Worm (Caenorhabditis elegans) whole organism, mixed stage, embryonic: Measurements from ENCODE around the gene trk-1.

ENCODE experiments used
- M03D4.4 ChIP-seq: sonication (generic microtip); optimal IDR thresholded peaks from 2 replicates; lab custom pipeline; 2017; ENCODE audit warnings: mild to moderate bottlenecking, missing genetic modification characterization, missing compliant biosample characterization
- bed-3 ChIP-seq: fragments of 200-800 bp; sonication (Bioruptor generic); optimal IDR thresholded peaks from 3 replicates; lab custom pipeline; 2018; ENCODE audit warnings: mild to moderate bottlenecking, missing genetic modification characterization, moderate library complexity, missing compliant biosample characterization
- blmp-1 ChIP-seq: fragments of 150-350 bp; optimal IDR thresholded peaks from 2 replicates; lab custom pipeline; 2014; ENCODE audit warnings: missing biosample characterization, missing genetic modification characterization
- ceh-83 ChIP-seq: fragments of 200-800 bp; sonication (Bioruptor generic); optimal IDR thresholded peaks from 2 replicates; lab custom pipeline; 2018; ENCODE audit warnings: mild to moderate bottlenecking, missing genetic modification characterization, missing compliant biosample characterization
- ces-1 ChIP-seq: fragments of 150-350 bp; optimal IDR thresholded peaks from 2 replicates; lab custom pipeline; 2014; ENCODE audit warnings: missing biosample characterization, missing genetic modification reagents, missing genetic modification characterization
- cnd-1 ChIP-seq: fragments of 200-800 bp; sonication (Bioruptor generic); optimal IDR thresholded peaks from 2 replicates; lab custom pipeline; 2018; ENCODE audit warnings: mild to moderate bottlenecking, missing genetic modification characterization, missing compliant biosample characterization
- elt-1 ChIP-seq: sonication (generic microtip); optimal IDR thresholded peaks from 2 replicates; lab custom pipeline; 2017; ENCODE audit warnings: missing genetic modification characterization, mild to moderate bottlenecking, missing compliant biosample characterization, antibody characterized with exemption, moderate library complexity, borderline replicate concordance; ENCODE audit not compliant: insufficient read depth
- elt-3 ChIP-seq: fragments of 150-350 bp; optimal IDR thresholded peaks from 2 replicates; lab custom pipeline; 2014; ENCODE audit warnings: missing biosample characterization, missing genetic modification characterization
- flh-1 ChIP-seq: fragments of 200-800 bp; sonication (Bioruptor generic); optimal IDR thresholded peaks from 2 replicates; lab custom pipeline; 2018; ENCODE audit warnings: mild to moderate bottlenecking, missing genetic modification characterization, moderate library complexity, missing compliant biosample characterization
- ham-2 ChIP-seq: fragments of 200-800 bp; sonication (Bioruptor generic); optimal IDR thresholded peaks from 2 replicates; lab custom pipeline; 2018; ENCODE audit warnings: mild to moderate bottlenecking, missing genetic modification characterization, missing compliant biosample characterization
- hlh-1 ChIP-seq: fragments of 150-350 bp; optimal IDR thresholded peaks from 2 replicates; lab custom pipeline; 2014; ENCODE audit warnings: missing biosample characterization, missing genetic modification reagents, missing genetic modification characterization
- lin-13 ChIP-seq: fragments of 150-350 bp; optimal IDR thresholded peaks from 2 replicates; lab custom pipeline; 2014; ENCODE audit warnings: missing biosample characterization, missing genetic modification characterization
- lin-32 ChIP-seq: fragments of 200-800 bp; sonication (Bioruptor generic); optimal IDR thresholded peaks from 2 replicates; lab custom pipeline; 2018; ENCODE audit warnings: mild to moderate bottlenecking, missing genetic modification characterization, missing compliant biosample characterization
- lsy-2 ChIP-seq: fragments of 150-350 bp; optimal IDR thresholded peaks from 2 replicates; lab custom pipeline; 2014; ENCODE audit warnings: missing biosample characterization, missing genetic modification characterization
- mab-5 ChIP-seq: fragments of 150-350 bp; optimal IDR thresholded peaks from 2 replicates; lab custom pipeline; 2014; ENCODE audit warnings: missing biosample characterization, missing genetic modification characterization
- mep-1 ChIP-seq: fragments of 150-350 bp; optimal IDR thresholded peaks from 2 replicates; lab custom pipeline; 2017; ENCODE audit warnings: missing biosample characterization, missing genetic modification reagents, missing genetic modification characterization, inconsistent platforms
- mls-2 ChIP-seq: sonication (generic microtip); optimal IDR thresholded peaks from 2 replicates; lab custom pipeline; 2016; ENCODE audit warnings: mild to moderate bottlenecking, missing genetic modification characterization, moderate library complexity, missing compliant biosample characterization
- nhr-2 ChIP-seq: fragments of 150-350 bp; optimal IDR thresholded peaks from 2 replicates; lab custom pipeline; 2014; ENCODE audit warnings: missing biosample characterization, missing genetic modification characterization
- nhr-237 ChIP-seq: fragments of 150-350 bp; optimal IDR thresholded peaks from 2 replicates; lab custom pipeline; 2014; ENCODE audit warnings: missing biosample characterization, missing genetic modification characterization
- nhr-28 ChIP-seq: fragments of 150-350 bp; optimal IDR thresholded peaks from 2 replicates; lab custom pipeline; 2014; ENCODE audit warnings: missing biosample characterization, missing genetic modification characterization
- nhr-76 ChIP-seq: sonication (generic microtip); optimal IDR thresholded peaks from 2 replicates; lab custom pipeline; 2017; ENCODE audit warnings: missing biosample characterization, missing genetic modification characterization
- sem-2 ChIP-seq: fragments of 200-800 bp; sonication (Bioruptor generic); optimal IDR thresholded peaks from 2 replicates; lab custom pipeline; 2018; ENCODE audit warnings: mild to moderate bottlenecking, missing genetic modification characterization, missing compliant biosample characterization
- snpc-4 ChIP-seq: fragments of 150-350 bp; optimal IDR thresholded peaks from 2 replicates; lab custom pipeline; 2014; ENCODE audit warnings: missing biosample characterization, missing genetic modification characterization
- sptf-1 ChIP-seq: sonication (generic microtip); optimal IDR thresholded peaks from 2 replicates; lab custom pipeline; 2017; ENCODE audit warnings: mild to moderate bottlenecking, missing genetic modification characterization, moderate library complexity, missing compliant biosample characterization
- tbx-8 ChIP-seq: fragments of 200-800 bp; sonication (Bioruptor generic); optimal IDR thresholded peaks from 2 replicates; lab custom pipeline; 2018; ENCODE audit warnings: mild to moderate bottlenecking, missing genetic modification characterization, moderate library complexity, missing compliant biosample characterization
- unc-120 ChIP-seq: sonication (generic microtip); optimal IDR thresholded peaks from 2 replicates; lab custom pipeline; 2017; ENCODE audit warnings: missing genetic modification characterization, missing compliant biosample characterization; ENCODE audit not compliant: poor library complexity, severe bottlenecking
- unc-39 ChIP-seq: fragments of 150-350 bp; optimal IDR thresholded peaks from 2 replicates; lab custom pipeline; 2014; ENCODE audit warnings: missing biosample characterization, missing genetic modification characterization
- unc-62 ChIP-seq: fragments of 150-350 bp; optimal IDR thresholded peaks from 2 replicates; lab custom pipeline; 2014; ENCODE audit warnings: missing biosample characterization, missing genetic modification reagents, missing genetic modification characterization
- ztf-11 ChIP-seq: fragments of 150-350 bp; optimal IDR thresholded peaks from 2 replicates; lab custom pipeline; 2014; ENCODE audit warnings: missing biosample characterization, missing genetic modification characterization

trk-1 gene

ce11 chrX:8987828-8988227 is 37.0 kb upstream of the trk-1 start, which contains the start of gene twk-18:
Gene twk-18 (plus strand): TSS chrX:8988128.
- TF ChIP-seq unc-39 (tag; lab: Kevin White, UChicago) (no peak), ham-2 (no peak), snpc-4 (tag; lab: Kevin White, UChicago) (no peak), bed-3 (GFP tag; lab: Kevin White, UChicago) (no peak), nhr-237 (tag; lab: Kevin White, UChicago) (no peak), flh-1 (GFP tag; lab: Kevin White, UChicago) (no peak), M03D4.4 (tag; lab: Kevin White, UChicago) (no peak), mab-5 (tag; lab: Kevin White, UChicago) (no peak), lin-13 (tag; lab: Kevin White, UChicago) (no peak), nhr-2 (tag; lab: Kevin White, UChicago) (no peak), hlh-1 (tag; lab: Kevin White, UChicago) (no peak), elt-1 (tag; lab: Kevin White, UChicago) (no peak), mls-2 (no peak), unc-120 (tag; lab: Kevin White, UChicago) (no peak), elt-3 (no peak), nhr-28 (no peak), ces-1 (GFP tag; lab: Kevin White, UChicago) (no peak)

ce11 chrX:8986452-8986851 is 35.7 kb upstream of the trk-1 start:
- peak; percentile 54 for TF ChIP-seq unc-120 (tag; lab: Kevin White, UChicago)
- no peak for TF ChIP-seq lsy-2 (tag; lab: Kevin White, UChicago)
- no peak for TF ChIP-seq ztf-11 (tag; lab: Kevin White, UChicago)
- TF ChIP-seq blmp-1 (tag; lab: Kevin White, UChicago) = no peak
- no peak for TF ChIP-seq snpc-4 (tag; lab: Kevin White, UChicago)
- TF ChIP-seq cnd-1 (tag; lab: Kevin White, UChicago) = no peak
- TF ChIP-seq mls-2 = no peak
- no peak for TF ChIP-seq mab-5 (tag; lab: Kevin White, UChicago)
- no peak for TF ChIP-seq mep-1 (tag; lab: Kevin White, UChicago)
- peak; percentile 85 for TF ChIP-seq unc-62 (GFP tag; lab: Kevin White, UChicago)
- peak; percentile 28 for TF ChIP-seq hlh-1 (tag; lab: Kevin White, UChicago)

ce11 chrX:8980676-8981075 is 29.9 kb upstream of the trk-1 start, which contains the start of gene nmur-1:
Gene nmur-1 (plus strand): TSS chrX:8980976.
- no peak for TF ChIP-seq blmp-1 (tag; lab: Kevin White, UChicago)
- no peak for TF ChIP-seq nhr-237 (tag; lab: Kevin White, UChicago)
- no peak for TF ChIP-seq elt-3
- TF ChIP-seq lin-32 = no peak
- TF ChIP-seq, all 35 proteins: peak for 0

ce11 chrX:8971461-8971860 is 20.7 kb upstream of the trk-1 start:
- peak; percentile 33 for TF ChIP-seq bed-3 (GFP tag; lab: Kevin White, UChicago)
- peak; percentile 52 for TF ChIP-seq sem-2 (GFP tag; lab: Kevin White, UChicago)
- no peak for TF ChIP-seq unc-62 (GFP tag; lab: Kevin White, UChicago)
- no peak for TF ChIP-seq unc-120 (tag; lab: Kevin White, UChicago)
- peak; percentile 58 for TF ChIP-seq M03D4.4 (tag; lab: Kevin White, UChicago)
- TF ChIP-seq lin-32 = peak; percentile 12
- no peak for TF ChIP-seq nhr-76 (tag; lab: Kevin White, UChicago)
- peak; percentile 77 for TF ChIP-seq ceh-83 (GFP tag; lab: Kevin White, UChicago)

- TF ChIP-seq tbx-8 (GFP tag; lab: Kevin White, UChicago) (no peak), cnd-1 (tag; lab: Kevin White, UChicago) (no peak), M03D4.4 (tag; lab: Kevin White, UChicago) (peak; percentile 19), nhr-28 (no peak), ces-1 (GFP tag; lab: Kevin White, UChicago) (no peak), mls-2 (no peak), ham-2 (no peak), lsy-2 (tag; lab: Kevin White, UChicago) (no peak), bed-3 (GFP tag; lab: Kevin White, UChicago) (peak; percentile 27), elt-1 (tag; lab: Kevin White, UChicago) (no peak), lin-32 (no peak), sptf-1 (peak; percentile 23)
These were observed 18.6 kb upstream of the trk-1 start for ce11 chrX:8969111-8970048.
